Worm (Caenorhabditis elegans) whole organism, L4 larva: ENCODE measurements around the gene sra-13.

Experiments used
- F49E8.2 ChIP-seq: sonication (generic microtip); optimal IDR thresholded peaks from 2 replicates; lab custom pipeline; 2016; ENCODE audit warnings: missing compliant biosample characterization, mild to moderate bottlenecking, missing genetic modification characterization, borderline replicate concordance
- cey-2 ChIP-seq: sonication (generic microtip); optimal IDR thresholded peaks from 3 replicates; lab custom pipeline; 2017; ENCODE audit warnings: missing genetic modification characterization, mild to moderate bottlenecking, missing compliant biosample characterization, antibody characterized with exemption, borderline replicate concordance; ENCODE audit not compliant: insufficient read depth
- pha-4 ChIP-seq, 2 experiments: fragments of 150-350 bp in 1 of 2; fragments of 200-800 bp in 1 of 2; sonication (Bioruptor generic) in 1 of 2; IDR thresholded peaks in 1 of 2; optimal IDR thresholded peaks in 1 of 2; 2 replicates each; pipeline versions ENCODE4 v1.3.6 to Lab custom; 2014 to 2022; ENCODE audit warnings: missing genetic modification characterization in 2 of 2, missing genetic modification reagents in 2 of 2, missing biosample characterization in 1 of 2, missing compliant biosample characterization in 1 of 2
- unc-62 ChIP-seq, 3 experiments: fragments of 150-350 bp in 1 of 3; sonication (generic microtip); optimal IDR thresholded peaks in 2 of 3; peaks in 1 of 3; 1 replicate in 1 of 3; 2 replicates in 2 of 3; lab custom pipeline; 2014 to 2017; ENCODE audit warnings: missing biosample characterization in 3 of 3, missing genetic modification characterization in 3 of 3, missing genetic modification reagents in 3 of 3, missing genotype in 1 of 3

DNA sequence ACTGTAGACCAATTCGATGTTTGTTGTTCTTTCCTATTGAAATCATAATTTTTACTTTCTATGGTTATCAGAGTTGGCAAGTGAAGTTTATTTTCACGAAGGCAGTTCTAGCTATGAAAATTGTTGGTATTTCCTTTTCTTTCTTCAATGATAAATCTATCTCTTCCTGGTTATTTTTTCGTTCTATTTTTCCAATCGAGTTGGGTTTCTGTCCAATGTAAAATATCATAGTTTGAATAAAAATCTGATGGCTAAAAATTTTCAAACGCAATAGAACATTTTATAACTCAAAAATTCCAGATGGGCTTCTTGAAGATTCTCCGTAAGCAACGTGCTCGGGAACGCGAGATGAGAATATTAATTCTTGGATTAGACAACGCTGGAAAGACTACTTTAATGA lies 36.5 kb downstream of the sra-13 start, which contains the start of gene evl-20:
- no peak for TF ChIP-seq cey-2 (tag; lab: Kevin White, UChicago)
- TF ChIP-seq F49E8.2, result peak; percentile 16
- no peak for TF ChIP-seq unc-62 (GFP tag; optimal IDR thresholded peaks at IDR 0.05 in 1 of 2; lab: Kevin White, UChicago)
- TF ChIP-seq unc-62 (tag; optimal IDR thresholded peaks at IDR 0.05; lab: Kevin White, UChicago), result no peak
- TF ChIP-seq pha-4 (GFP tag; IDR thresholded peaks at IDR 0.05; lab: Robert Waterston, UW), result no peak
- no peak for TF ChIP-seq pha-4 (tag; optimal IDR thresholded peaks at IDR 0.05; lab: Kevin White, UChicago)
